Worm (Caenorhabditis elegans) whole organism, early embryonic: ENCODE results near the gene pitr-3.
A peak's percentile ranks its signal among the peaks of the same experiment; 100 is the strongest.

ENCODE experiments used
- F13C5.2 ChIP-seq: sonication (generic microtip); optimal IDR thresholded peaks from 2 replicates; lab custom pipeline; 2017; ENCODE audit warnings: mild to moderate bottlenecking, missing genetic modification characterization, inconsistent platforms, missing compliant biosample characterization
- aly-1 ChIP-seq: sonication (generic microtip); optimal IDR thresholded peaks from 2 replicates; lab custom pipeline; 2016; ENCODE audit warnings: missing genetic modification characterization, missing compliant biosample characterization
- ama-1 ChIP-seq: fragments of 150-350 bp; optimal IDR thresholded peaks from 2 replicates; lab custom pipeline; 2014
- ceh-36 ChIP-seq: sonication (generic microtip); optimal IDR thresholded peaks from 2 replicates; lab custom pipeline; 2016; ENCODE audit warnings: missing genetic modification characterization, inconsistent platforms, missing compliant biosample characterization
- ets-7 ChIP-seq: sonication (generic microtip); optimal IDR thresholded peaks from 2 replicates; lab custom pipeline; 2016; ENCODE audit warnings: missing genotype, missing genetic modification characterization, missing compliant biosample characterization
- flt-1 ChIP-seq: fragments of 200-800 bp; sonication (Bioruptor generic); IDR thresholded peaks from 2 replicates; pipeline ENCODE4 v1.3.6; 2022; ENCODE audit warnings: missing genetic modification characterization, missing compliant biosample characterization
- hmbx-1 ChIP-seq: sonication (generic microtip); optimal IDR thresholded peaks from 2 replicates; lab custom pipeline; 2016; ENCODE audit warnings: mild to moderate bottlenecking, missing genetic modification characterization, missing compliant biosample characterization
- hmg-4 ChIP-seq: fragments of 200-800 bp; sonication (Bioruptor generic); optimal IDR thresholded peaks from 2 replicates; lab custom pipeline; 2018; ENCODE audit warnings: mild to moderate bottlenecking, missing genetic modification characterization, missing compliant biosample characterization
- sea-1 ChIP-seq: fragments of 200-800 bp; sonication (Bioruptor generic); conservative IDR thresholded peaks from 2 replicates; pipeline ENCODE4 v1.3.6; 2022; ENCODE audit warnings: missing genetic modification characterization, missing compliant biosample characterization
- tbx-37 ChIP-seq: fragments of 200-800 bp; sonication (Bioruptor generic); conservative IDR thresholded peaks from 2 replicates; pipeline ENCODE4 v1.3.6; 2022; ENCODE audit warnings: missing genetic modification reagents, missing genetic modification characterization, missing compliant biosample characterization
- tra-4 ChIP-seq: sonication (generic microtip); optimal IDR thresholded peaks from 2 replicates; lab custom pipeline; 2017; ENCODE audit warnings: missing genetic modification characterization, missing compliant biosample characterization

DNA sequence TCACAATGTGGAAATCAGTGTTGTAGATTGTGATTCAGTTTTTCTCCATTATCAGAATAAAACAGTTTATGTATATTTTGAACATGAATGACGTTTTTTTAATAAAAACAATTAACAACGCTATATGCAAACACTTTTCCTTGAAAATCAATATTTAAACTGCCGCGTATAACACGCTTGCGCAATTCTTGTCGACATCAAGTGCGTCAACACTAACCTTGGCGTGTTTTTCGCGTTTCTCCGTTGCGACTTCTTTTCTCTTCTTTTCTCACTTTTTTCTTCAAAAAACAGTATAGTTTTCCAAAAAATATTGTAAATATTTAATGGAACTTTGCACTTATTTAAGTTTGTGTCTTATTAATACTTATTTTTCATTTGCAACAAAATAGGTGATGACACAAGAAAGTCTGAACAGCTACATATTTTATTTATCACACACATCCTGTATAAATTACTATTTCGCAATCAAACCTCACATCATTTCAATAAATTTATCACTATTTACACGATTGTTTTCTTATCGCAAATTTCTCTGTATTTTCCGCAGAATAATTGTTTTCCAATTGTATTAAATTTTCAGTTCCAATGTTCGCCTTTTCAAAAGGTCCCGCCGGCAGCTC is 34.1 kb upstream of the pitr-3 start, which contains the start of gene spas-1:
- TF ChIP-seq hmbx-1 = no peak
- TF ChIP-seq tra-4 (tag; lab: Kevin White, UChicago) = no peak
- no peak; the same call in 1 of the 2 replicates for TF ChIP-seq tbx-37 (GFP tag; lab: Robert Waterston, UW)
- TF ChIP-seq sea-1 (GFP tag; lab: Robert Waterston, UW) = no peak
- TF ChIP-seq ets-7 (tag; lab: Kevin White, UChicago) = no peak
- TF ChIP-seq ceh-36 (tag; lab: Kevin White, UChicago) = peak; percentile 35
- TF ChIP-seq ama-1 = no peak
- no peak for TF ChIP-seq aly-1 (tag; lab: Kevin White, UChicago)
- TF ChIP-seq flt-1 = no peak
- TF ChIP-seq F13C5.2 (tag; lab: Kevin White, UChicago) = peak; percentile 84
- TF ChIP-seq hmg-4 = no peak
